Worm (Caenorhabditis elegans) whole organism, L1 larva: ENCODE results near the gene D1069.3.
A peak's percentile ranks its signal among the peaks of the same experiment; 100 is the strongest.

ENCODE experiments used
- aha-1 ChIP-seq: fragments of 150-350 bp; optimal IDR thresholded peaks from 2 replicates; lab custom pipeline; 2014; ENCODE audit warnings: missing biosample characterization, missing genetic modification characterization
- aly-2 ChIP-seq: fragments of 150-350 bp; optimal IDR thresholded peaks from 2 replicates; lab custom pipeline; 2014; ENCODE audit warnings: missing biosample characterization, missing genetic modification characterization
- ama-1 ChIP-seq: fragments of 150-350 bp; optimal IDR thresholded peaks from 2 replicates; lab custom pipeline; 2014
- blmp-1 ChIP-seq: fragments of 150-350 bp; optimal IDR thresholded peaks from 2 replicates; lab custom pipeline; 2014; ENCODE audit warnings: missing biosample characterization, missing genetic modification characterization
- ceh-82 ChIP-seq, 3 experiments: fragments of 150-350 bp in 1 of 3; sonication (generic microtip) in 2 of 3; optimal IDR thresholded peaks; 2 replicates each; lab custom pipeline; 2014 to 2017; ENCODE audit warnings: missing biosample characterization in 3 of 3, missing genetic modification characterization in 3 of 3
- ceh-90 ChIP-seq: sonication (generic microtip); optimal IDR thresholded peaks from 2 replicates; lab custom pipeline; 2016; ENCODE audit warnings: missing genetic modification characterization, missing compliant biosample characterization
- dpl-1 ChIP-seq, 3 experiments: fragments of 150-350 bp in 2 of 3; sonication (generic microtip) in 1 of 3; optimal IDR thresholded peaks; 2 replicates each; lab custom pipeline; 2014 to 2017; ENCODE audit warnings: missing biosample characterization in 3 of 3, missing genetic modification characterization in 3 of 3, missing genetic modification reagents in 3 of 3
- efl-3 ChIP-seq: fragments of 200-800 bp; sonication (Bioruptor generic); optimal IDR thresholded peaks from 2 replicates; lab custom pipeline; 2018; ENCODE audit warnings: mild to moderate bottlenecking, missing genetic modification characterization, missing compliant biosample characterization
- egl-13 ChIP-seq: sonication (generic microtip); optimal IDR thresholded peaks from 2 replicates; lab custom pipeline; 2016; ENCODE audit warnings: missing genotype, missing genetic modification reagents, missing genetic modification characterization, missing compliant biosample characterization
- egl-27 ChIP-seq, 2 experiments: fragments of 150-350 bp in 1 of 2; sonication (generic microtip); optimal IDR thresholded peaks; 3 replicates each; lab custom pipeline; 2017 to 2018; ENCODE audit warnings: missing biosample characterization in 2 of 2, missing genetic modification characterization in 2 of 2, missing genetic modification reagents in 2 of 2
- elt-2 ChIP-seq: sonication (generic microtip); optimal IDR thresholded peaks from 2 replicates; lab custom pipeline; 2016; ENCODE audit warnings: missing genetic modification characterization, mild to moderate bottlenecking, inconsistent platforms, missing compliant biosample characterization, missing genetic modification reagents
- elt-3 ChIP-seq, 6 experiments: fragments of 150-350 bp in 1 of 6; sonication (generic microtip); optimal IDR thresholded peaks; 2 replicates each; lab custom pipeline; 2017 to 2018; ENCODE audit warnings: missing biosample characterization in 6 of 6, missing genetic modification characterization in 6 of 6, inconsistent platforms in 1 of 6
- fkh-10 ChIP-seq: sonication (generic microtip); optimal IDR thresholded peaks from 2 replicates; lab custom pipeline; 2017; ENCODE audit warnings: missing biosample characterization, missing genetic modification reagents, missing genetic modification characterization
- fkh-4 ChIP-seq: sonication (generic microtip); optimal IDR thresholded peaks from 2 replicates; lab custom pipeline; 2016; ENCODE audit warnings: missing compliant biosample characterization, missing genetic modification characterization, borderline replicate concordance
- fkh-8 ChIP-seq: sonication (generic microtip); optimal IDR thresholded peaks from 2 replicates; lab custom pipeline; 2016; ENCODE audit warnings: mild to moderate bottlenecking, missing genetic modification characterization, missing compliant biosample characterization
- grh-1 ChIP-seq: fragments of 200-800 bp; sonication (Bioruptor generic); IDR thresholded peaks from 2 replicates; pipeline ENCODE4 v1.3.6; 2022; ENCODE audit warnings: missing genetic modification reagents, missing genetic modification characterization, missing compliant biosample characterization
- hpl-2 ChIP-seq: fragments of 150-350 bp; optimal IDR thresholded peaks from 2 replicates; lab custom pipeline; 2014; ENCODE audit warnings: missing biosample characterization, missing genetic modification reagents, missing genetic modification characterization
- irx-1 ChIP-seq: sonication (generic microtip); optimal IDR thresholded peaks from 2 replicates; lab custom pipeline; 2016; ENCODE audit warnings: missing genetic modification characterization, missing compliant biosample characterization
- lin-35 ChIP-seq, 2 experiments: fragments of 150-350 bp; optimal IDR thresholded peaks; 2 replicates each; lab custom pipeline; 2014; ENCODE audit warnings: missing biosample characterization in 2 of 2, missing genetic modification characterization in 2 of 2, missing genetic modification reagents in 2 of 2
- mep-1 ChIP-seq: fragments of 150-350 bp; optimal IDR thresholded peaks from 2 replicates; lab custom pipeline; 2014; ENCODE audit warnings: missing biosample characterization, missing genetic modification characterization
- nhr-11 ChIP-seq: fragments of 150-350 bp; optimal IDR thresholded peaks from 2 replicates; lab custom pipeline; 2014; ENCODE audit warnings: missing biosample characterization, missing genetic modification characterization
- nhr-12 ChIP-seq: sonication (generic microtip); optimal IDR thresholded peaks from 2 replicates; lab custom pipeline; 2017; ENCODE audit warnings: missing biosample characterization, missing genetic modification characterization
- nhr-19 ChIP-seq: fragments of 200-800 bp; sonication (Bioruptor generic); conservative IDR thresholded peaks from 2 replicates; pipeline ENCODE4 v1.3.6; 2022; ENCODE audit warnings: missing genetic modification characterization, missing compliant biosample characterization
- nhr-47 ChIP-seq: sonication (generic microtip); optimal IDR thresholded peaks from 2 replicates; lab custom pipeline; 2016; ENCODE audit warnings: mild to moderate bottlenecking, missing genetic modification characterization, moderate library complexity, missing compliant biosample characterization
- nhr-76 ChIP-seq: sonication (generic microtip); optimal IDR thresholded peaks from 2 replicates; lab custom pipeline; 2017; ENCODE audit warnings: missing biosample characterization, missing genetic modification characterization
- nhr-84 ChIP-seq: sonication (generic microtip); optimal IDR thresholded peaks from 2 replicates; lab custom pipeline; 2017; ENCODE audit warnings: missing biosample characterization, missing genetic modification characterization
- nhr-85 ChIP-seq: sonication (generic microtip); peaks from one replicate; lab custom pipeline; 2016; ENCODE audit warnings: missing genetic modification characterization, inconsistent platforms, missing compliant biosample characterization
- nhr-90 ChIP-seq: sonication (generic microtip); optimal IDR thresholded peaks from 2 replicates; lab custom pipeline; 2016; ENCODE audit warnings: mild to moderate bottlenecking, missing genetic modification characterization, missing compliant biosample characterization; ENCODE audit not compliant: poor library complexity
- pag-3 ChIP-seq: sonication (generic microtip); optimal IDR thresholded peaks from 2 replicates; lab custom pipeline; 2017; ENCODE audit warnings: missing genetic modification characterization, mild to moderate bottlenecking, missing compliant biosample characterization, antibody characterized with exemption, borderline replicate concordance; ENCODE audit not compliant: insufficient read depth
- pax-3 ChIP-seq: fragments of 200-800 bp; sonication (Bioruptor generic); optimal IDR thresholded peaks from 2 replicates; lab custom pipeline; 2018; ENCODE audit warnings: mild to moderate bottlenecking, missing genetic modification characterization, moderate library complexity, missing compliant biosample characterization
- rnt-1 ChIP-seq: sonication (generic microtip); optimal IDR thresholded peaks from 2 replicates; lab custom pipeline; 2016; ENCODE audit warnings: mild to moderate bottlenecking, missing genetic modification characterization, moderate library complexity, missing compliant biosample characterization
- snu-23 ChIP-seq: sonication (generic microtip); optimal IDR thresholded peaks from 2 replicates; lab custom pipeline; 2016; ENCODE audit warnings: missing genetic modification characterization, missing compliant biosample characterization
- sptf-1 ChIP-seq: fragments of 150-350 bp; optimal IDR thresholded peaks from 2 replicates; lab custom pipeline; 2014; ENCODE audit warnings: missing biosample characterization, missing genetic modification characterization
- swsn-7 ChIP-seq: sonication (generic microtip); optimal IDR thresholded peaks from 2 replicates; lab custom pipeline; 2016; ENCODE audit warnings: missing genetic modification characterization, missing compliant biosample characterization
- tlp-1 ChIP-seq: fragments of 150-350 bp; optimal IDR thresholded peaks from 2 replicates; lab custom pipeline; 2014; ENCODE audit warnings: missing biosample characterization, missing genetic modification characterization
- unc-98 ChIP-seq: fragments of 200-800 bp; sonication (Bioruptor generic); IDR thresholded peaks from 2 replicates; pipeline ENCODE4 v1.3.6; 2022; ENCODE audit warnings: missing genetic modification characterization, missing compliant biosample characterization
- xbp-1 ChIP-seq: sonication (generic microtip); optimal IDR thresholded peaks from 2 replicates; lab custom pipeline; 2016; ENCODE audit warnings: missing genetic modification characterization, missing compliant biosample characterization
- zag-1 ChIP-seq: fragments of 150-350 bp; optimal IDR thresholded peaks from 2 replicates; lab custom pipeline; 2014; ENCODE audit warnings: missing biosample characterization, missing genetic modification characterization
- ztf-4 ChIP-seq: fragments of 150-350 bp; optimal IDR thresholded peaks from 2 replicates; lab custom pipeline; 2014; ENCODE audit warnings: missing biosample characterization, missing genetic modification characterization

Gene D1069.3

DNA sequence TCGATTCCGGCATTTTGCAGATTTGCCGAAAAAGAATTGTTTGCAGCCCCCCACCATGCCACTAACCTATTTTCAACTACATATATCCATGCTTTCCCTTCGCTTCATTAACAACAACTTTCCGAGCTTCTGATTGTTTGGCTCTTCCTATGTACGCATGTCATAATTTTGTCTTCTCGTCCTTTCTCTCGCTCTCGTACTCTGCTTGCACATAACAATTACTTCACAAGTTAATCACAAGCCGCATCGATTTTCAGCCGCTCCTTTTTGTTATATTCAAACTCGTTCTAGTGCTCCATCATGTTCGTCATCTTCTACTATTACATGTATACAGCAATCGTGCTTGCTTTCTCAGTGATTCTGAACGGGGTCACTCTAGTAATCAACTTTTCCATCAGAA is 30.7 kb upstream of the D1069.3 start, which contains the start of gene C03H5.9:
C03H5.9 (plus strand) TSS at position 301 of the 400 bp plus-strand sequence.
- TF ChIP-seq nhr-85 (peak; percentile 39), ceh-90 (tag; lab: Kevin White, UChicago) (no peak)
- TF ChIP-seq, all 84 proteins: peak for 1

DNA sequence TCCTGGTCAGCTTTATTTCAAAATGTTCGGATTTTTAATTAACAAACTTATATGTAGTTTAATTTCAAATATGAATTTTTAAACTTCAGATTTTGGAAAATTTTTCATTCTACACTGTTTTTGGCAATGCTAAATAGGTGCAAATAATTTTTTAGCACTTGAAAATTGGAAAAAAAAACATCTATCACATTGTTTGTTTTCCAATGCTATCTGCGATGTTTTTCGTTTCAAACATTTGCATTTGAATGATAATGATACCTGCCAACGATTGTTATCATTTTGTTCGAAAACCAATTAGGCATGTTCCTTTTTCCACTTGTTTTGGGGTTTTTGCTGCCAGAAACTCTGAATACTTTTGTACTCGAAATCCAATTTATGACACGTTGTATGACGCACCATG is 27.3 kb upstream of the D1069.3 start, which contains the start of gene C03H5.4:
C03H5.4 (plus strand) TSS at position 301 of the 400 bp plus-strand sequence.
- no peak for TF ChIP-seq aha-1 (tag; lab: Kevin White, UChicago)
- TF ChIP-seq elt-3 (tag; optimal IDR thresholded peaks at IDR 0.05; lab: Kevin White, UChicago), result no peak
- no peak for TF ChIP-seq dpl-1 (GFP tag; optimal IDR thresholded peaks at IDR 0.05; lab: Kevin White, UChicago)
- no peak for TF ChIP-seq nhr-12 (tag; lab: Kevin White, UChicago)
- no peak for TF ChIP-seq aly-2
- TF ChIP-seq fkh-10 (GFP tag; lab: Kevin White, UChicago), result no peak
- no peak for TF ChIP-seq ceh-82 (tag; optimal IDR thresholded peaks at IDR 0.05; lab: Kevin White, UChicago)
- TF ChIP-seq nhr-90 (tag; lab: Kevin White, UChicago), result no peak
- no peak for TF ChIP-seq blmp-1 (tag; lab: Kevin White, UChicago)
- no peak for TF ChIP-seq pag-3 (tag; lab: Kevin White, UChicago)
- no peak for TF ChIP-seq nhr-76 (tag; lab: Kevin White, UChicago)
- TF ChIP-seq rnt-1, result no peak
- no peak for TF ChIP-seq swsn-7 (tag; lab: Kevin White, UChicago)
- TF ChIP-seq lin-35 (GFP tag; optimal IDR thresholded peaks at IDR 0.05; lab: Kevin White, UChicago), result no peak
- no peak for TF ChIP-seq efl-3 (GFP tag; lab: Kevin White, UChicago)
- no peak for TF ChIP-seq ceh-90 (tag; lab: Kevin White, UChicago)

DNA sequence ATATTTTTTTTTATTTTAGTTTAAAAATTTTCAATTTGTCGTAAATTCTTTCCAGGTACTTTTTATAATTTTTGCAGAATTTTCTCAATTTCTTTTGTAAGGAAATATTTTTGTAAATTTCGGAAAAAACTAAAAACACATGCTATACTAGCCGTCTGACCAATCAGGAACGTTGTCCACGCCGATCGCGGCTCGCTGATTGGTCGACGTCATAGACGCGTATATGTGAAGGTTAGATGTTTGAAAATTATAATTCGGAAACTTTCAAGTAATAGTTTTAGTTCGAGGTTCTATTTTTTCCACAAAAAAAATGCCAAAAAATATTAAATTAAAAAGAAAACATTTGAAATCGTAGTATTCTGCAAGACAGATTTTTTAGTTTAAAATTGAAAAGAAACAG is 24.5 kb upstream of the D1069.3 start:
- no peak for TF ChIP-seq pax-3 (tag; lab: Kevin White, UChicago)
- no peak for TF ChIP-seq ama-1 (lab: Kevin White, UChicago)
- no peak for TF ChIP-seq snu-23 (GFP tag; lab: Kevin White, UChicago)
- no peak for TF ChIP-seq hpl-2
- peak; percentile 67 for TF ChIP-seq xbp-1 (tag; lab: Kevin White, UChicago)
- TF ChIP-seq, all 84 proteins: peak for 1

DNA sequence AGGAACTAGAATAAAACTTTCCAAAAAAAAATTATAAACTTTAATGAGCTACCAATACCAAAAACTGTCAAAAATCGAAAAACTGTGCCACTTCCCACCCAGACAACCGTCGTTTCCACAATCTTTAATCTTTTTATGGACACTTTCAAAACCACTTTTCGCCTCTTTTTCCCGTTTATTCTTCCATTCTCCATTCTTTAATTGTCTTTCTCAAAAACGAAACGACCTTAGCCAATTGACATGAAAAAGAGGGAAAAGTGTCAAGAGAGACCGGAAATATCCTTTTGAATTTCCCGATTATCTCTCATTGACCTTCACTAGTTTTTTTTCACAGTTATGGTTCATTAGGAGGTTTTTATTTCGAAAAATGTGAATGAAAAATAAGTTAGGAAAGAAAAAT is 23.9 kb upstream of the D1069.3 start:
- TF ChIP-seq ztf-4 (no peak), nhr-19 (GFP tag; lab: Robert Waterston, UW) (no peak), blmp-1 (tag; lab: Kevin White, UChicago) (peak; percentile 78), egl-13 (tag; lab: Kevin White, UChicago) (no peak), fkh-8 (tag; lab: Kevin White, UChicago) (no peak), nhr-84 (no peak), pax-3 (tag; lab: Kevin White, UChicago) (no peak), tlp-1 (tag; lab: Kevin White, UChicago) (no peak), nhr-85 (peak; percentile 69), zag-1 (tag; lab: Kevin White, UChicago) (no peak), nhr-11 (tag; lab: Kevin White, UChicago) (no peak), unc-98 (GFP tag; lab: Robert Waterston, UW) (no peak), mep-1 (tag; lab: Kevin White, UChicago) (no peak), sptf-1 (tag; lab: Kevin White, UChicago) (no peak), elt-2 (no peak)
- TF ChIP-seq, all 84 proteins: peak for 2

DNA sequence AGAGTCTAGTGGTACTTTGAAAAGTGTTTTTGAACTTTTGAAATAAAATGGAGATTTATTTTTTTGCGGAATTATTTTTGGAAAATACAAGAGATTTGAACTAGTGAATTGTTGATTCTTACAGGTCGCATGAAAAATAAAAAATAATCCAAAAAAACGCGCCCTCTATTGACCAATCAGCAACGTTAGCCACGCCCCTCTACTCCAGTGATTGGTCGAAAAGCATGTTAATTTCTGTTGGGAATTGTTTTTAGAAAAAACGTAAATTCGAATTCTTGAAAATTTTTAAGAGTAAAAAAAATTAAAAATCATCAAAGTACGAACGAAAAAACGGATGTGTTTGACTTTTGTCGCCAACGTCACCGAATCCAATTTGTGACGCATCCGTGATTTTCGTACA is 22.7 kb upstream of the D1069.3 start:
- no peak for TF ChIP-seq aly-2
- TF ChIP-seq ama-1 (lab: Kevin White, UChicago), result no peak
- TF ChIP-seq xbp-1 (tag; lab: Kevin White, UChicago), result no peak
- no peak for TF ChIP-seq egl-27 (tag; optimal IDR thresholded peaks at IDR 0.05; lab: Kevin White, UChicago)
- TF ChIP-seq fkh-4 (tag; lab: Kevin White, UChicago), result no peak
- TF ChIP-seq irx-1 (tag; lab: Kevin White, UChicago), result no peak
- no peak for TF ChIP-seq grh-1 (GFP tag; lab: Robert Waterston, UW)
- no peak for TF ChIP-seq nhr-47
- no peak for TF ChIP-seq nhr-76 (tag; lab: Kevin White, UChicago)
- TF ChIP-seq, all 84 proteins: peak for 0
